Fruit fly (Drosophila melanogaster): Measurements from ENCODE around the gene Tap42.

The Tap42 gene

DNA sequence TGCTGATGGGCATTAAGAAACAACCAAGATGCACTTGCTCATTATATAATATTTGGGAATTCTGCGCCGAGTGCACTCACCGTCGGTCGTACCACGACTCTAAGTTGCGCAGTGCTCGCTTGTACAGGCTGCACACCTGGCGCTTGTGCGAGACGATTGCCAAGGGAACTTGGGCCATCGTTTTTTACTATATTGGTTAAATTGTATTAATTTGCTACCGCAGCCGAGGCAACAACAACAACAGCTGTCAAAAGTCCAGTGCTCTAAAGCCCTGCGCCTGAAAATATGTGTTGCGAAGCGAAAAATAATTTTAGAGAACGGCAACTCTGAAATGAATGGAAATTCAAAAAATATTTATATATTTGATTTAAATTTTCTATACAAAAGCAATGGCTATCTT is 3.3 kb downstream of the Tap42 start, which contains the start of gene ND-B22 (continued):
- peak; percentile 22 for TF ChIP-seq CG10979 (tag; optimal IDR thresholded peaks at IDR 0.05)
- peak; percentile 87 for TF ChIP-seq CG4617 (GFP tag; optimal IDR thresholded peaks at IDR 0.05; ENCODE audit: borderline replicate concordance)
- peak; percentile 43; the same call in 1 of the 2 replicates for TF ChIP-seq sna (GFP tag; IDR thresholded peaks at IDR 0.05; ENCODE audit: partially characterized antibody)
- no peak for TF ChIP-seq CG8478 (optimal IDR thresholded peaks at IDR 0.05)
- peak; percentile 32 for TF ChIP-seq CG11504 (tag; optimal IDR thresholded peaks at IDR 0.05)
- peak; percentile 58 for TF ChIP-seq CG30403 (GFP tag; optimal IDR thresholded peaks at IDR 0.05)
- TF ChIP-seq CG17186 (GFP tag; optimal IDR thresholded peaks at IDR 0.05) = no peak
- no peak for TF ChIP-seq CG7745 (tag; optimal IDR thresholded peaks at IDR 0.05)
- TF ChIP-seq nau (GFP tag; optimal IDR thresholded peaks at IDR 0.05) = peak; percentile 32
- TF ChIP-seq wdn (GFP tag; IDR thresholded peaks at IDR 0.05) = peak; percentile 22; the same call in 1 of the 2 replicates
- peak; percentile 25 for TF ChIP-seq CG17359 (tag; optimal IDR thresholded peaks at IDR 0.05)
- TF ChIP-seq NC2α (GFP tag; optimal IDR thresholded peaks at IDR 0.05) = no peak
- peak; percentile 50 for TF ChIP-seq Dad (GFP tag; optimal IDR thresholded peaks at IDR 0.05)
- TF ChIP-seq Dref (GFP tag; IDR thresholded peaks at IDR 0.05) = 0 out of 2 replicates have a peak, but pooled peaks have one; percentile 24
- TF ChIP-seq CG2712 (tag; optimal IDR thresholded peaks at IDR 0.05) = peak; percentile 42
- TF ChIP-seq slou (GFP tag; optimal IDR thresholded peaks at IDR 0.05) = peak; percentile 4
- no peak for TF ChIP-seq luna (GFP tag; optimal IDR thresholded peaks at IDR 0.05)
- peak; percentile 35; the same call in 1 of the 2 replicates for TF ChIP-seq ara (GFP tag; IDR thresholded peaks at IDR 0.05)
- TF ChIP-seq otp (GFP tag; IDR thresholded peaks at IDR 0.05) = no peak
- TF ChIP-seq seq (GFP tag; IDR thresholded peaks at IDR 0.05) = no peak
- peak; percentile 26 for TF ChIP-seq CG4424 (GFP tag; optimal IDR thresholded peaks at IDR 0.05)
- no peak for TF ChIP-seq Hr78 (GFP tag; optimal IDR thresholded peaks at IDR 0.05)
- TF ChIP-seq cad (GFP tag; optimal IDR thresholded peaks at IDR 0.05) = no peak
- peak; percentile 21; the same call in 1 of the 3 replicates for TF ChIP-seq CG16813 (GFP tag; IDR thresholded peaks at IDR 0.05; ENCODE audit: partially characterized antibody)
- peak; percentile 76 for TF ChIP-seq pzg (GFP tag; optimal IDR thresholded peaks at IDR 0.05)
- no peak for TF ChIP-seq Blimp-1 (GFP tag; optimal IDR thresholded peaks at IDR 0.05)
- TF ChIP-seq CG17912 (GFP tag; optimal IDR thresholded peaks at IDR 0.05) = no peak
- peak; percentile 88 for TF ChIP-seq B-H2 (GFP tag; optimal IDR thresholded peaks at IDR 0.05)
- no peak for TF ChIP-seq CG1529 (GFP tag; optimal IDR thresholded peaks at IDR 0.05)
- peak; percentile 8 for TF ChIP-seq repo (GFP tag; optimal IDR thresholded peaks at IDR 0.05)
- TF ChIP-seq HLHmδ (GFP tag; optimal IDR thresholded peaks at IDR 0.05) = no peak
- TF ChIP-seq org-1 (GFP tag; optimal IDR thresholded peaks at IDR 0.05) = no peak
- TF ChIP-seq z (GFP tag; IDR thresholded peaks at IDR 0.05) = no peak
- no peak for TF ChIP-seq CG2889 (GFP tag; IDR thresholded peaks at IDR 0.05)
- TF ChIP-seq CG2116 (GFP tag; optimal IDR thresholded peaks at IDR 0.05) = peak; percentile 3
- peak; percentile 41 for TF ChIP-seq CG7839 (tag; optimal IDR thresholded peaks at IDR 0.05)
- peak; percentile 41 for TF ChIP-seq bbx (GFP tag; IDR thresholded peaks at IDR 0.05; ENCODE audit: partially characterized antibody)

DNA sequence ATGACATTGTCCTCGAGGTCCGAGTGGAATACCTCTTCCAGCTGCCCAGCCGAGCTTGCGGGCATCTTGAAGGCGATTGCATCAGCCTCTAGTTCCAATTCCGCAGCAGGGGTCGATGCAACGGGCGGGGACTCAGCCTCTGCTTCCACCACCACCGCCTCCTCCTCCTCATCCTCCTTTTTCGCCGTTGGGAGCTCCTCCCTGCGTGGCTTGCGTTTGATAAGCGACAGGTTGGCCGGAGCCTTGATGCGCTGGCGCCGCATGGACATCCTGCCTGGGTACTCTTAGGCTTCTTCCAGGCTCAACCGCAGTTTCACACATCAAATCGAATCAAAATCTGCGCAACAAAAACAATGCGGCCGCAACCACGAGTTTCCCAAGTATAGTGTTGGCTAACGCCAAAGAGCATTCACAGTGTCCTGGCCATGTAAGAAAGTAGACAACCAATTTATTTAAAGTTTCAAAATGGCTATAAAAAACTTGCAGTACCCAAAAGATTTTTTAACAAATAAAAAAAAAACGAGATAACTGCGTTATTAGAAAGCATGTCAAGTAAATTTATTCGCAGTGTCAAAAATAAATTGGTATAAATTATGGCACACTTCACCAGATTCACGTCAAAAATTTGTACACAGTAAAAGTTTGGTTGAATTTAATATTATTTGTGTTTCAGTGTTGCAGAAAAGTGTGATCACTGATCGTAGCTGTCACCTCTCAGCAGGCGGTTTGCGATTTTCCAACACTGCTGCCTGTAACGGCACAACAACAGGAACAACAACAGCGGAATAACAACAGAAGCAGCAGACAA is 6.2 kb downstream of the Tap42 start, which contains the start of the genes Bdp1 and CG6565:
Bdp1 (minus strand) TSS at position 456 of the 808 bp plus-strand sequence.
CG6565 (plus strand) TSS at position 585 of the 808 bp plus-strand sequence.
- TF ChIP-seq slbo (GFP tag; IDR thresholded peaks at IDR 0.05) (peak; percentile 98), br (optimal IDR thresholded peaks at IDR 0.05) (no peak), pnt (GFP tag; optimal IDR thresholded peaks at IDR 0.05) (peak; percentile 99), CkIIα-i1 (GFP tag; IDR thresholded peaks at IDR 0.05) (peak; percentile 67; the same call in 1 of the 2 replicates), CG11723 (GFP tag; optimal IDR thresholded peaks at IDR 0.05) (peak; percentile 94), Mes4 (GFP tag; optimal IDR thresholded peaks at IDR 0.05) (peak; percentile 97), ewg (GFP tag; optimal IDR thresholded peaks at IDR 0.05) (peak; percentile 97), Ets97D (GFP tag; optimal IDR thresholded peaks at IDR 0.05) (peak; percentile 95), CG9797 (GFP tag; optimal IDR thresholded peaks at IDR 0.05) (peak; percentile 44), CG5180 (GFP tag; optimal IDR thresholded peaks at IDR 0.05) (peak; percentile 85), Oli (tag; optimal IDR thresholded peaks at IDR 0.05) (peak; percentile 96), vnd (GFP tag; IDR thresholded peaks at IDR 0.05; ENCODE audit: partially characterized antibody) (no peak), CG17359 (tag; optimal IDR thresholded peaks at IDR 0.05) (peak; percentile 95), CG6813 (GFP tag; optimal IDR thresholded peaks at IDR 0.05) (peak; percentile 85)
